Worm (Caenorhabditis elegans): ENCODE results near the gene math-5.

math-5 gene

DNA sequence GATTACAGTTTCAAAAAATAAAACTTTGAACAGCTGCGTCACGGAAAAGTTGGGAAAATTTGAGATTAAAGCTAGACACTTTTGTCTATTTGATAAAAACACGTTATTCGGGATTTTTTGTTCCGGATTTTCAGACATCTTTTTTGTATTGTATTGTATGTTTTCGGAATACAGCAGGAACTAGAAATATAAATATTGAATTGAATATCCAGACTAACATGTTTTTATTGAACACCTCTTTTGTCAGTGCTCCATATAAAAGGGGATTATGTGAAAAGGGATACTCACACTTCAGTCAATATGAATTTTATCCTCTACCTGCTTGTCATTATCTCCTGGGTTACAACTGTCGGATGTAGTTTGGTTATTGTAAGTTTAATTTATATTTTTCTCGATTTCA is 11.3 kb upstream of the math-5 start, which contains the start of gene C16C4.1:
C16C4.1 (plus strand) TSS at position 301 of the 400 bp plus-strand sequence.
- TF ChIP-seq pbrm-1 (GFP tag; IDR thresholded peaks at IDR 0.05): no peak
- no peak for TF ChIP-seq lin-26 (GFP tag; IDR thresholded peaks at IDR 0.05)
- no peak for TF ChIP-seq C17E4.6 (GFP tag; IDR thresholded peaks at IDR 0.05)
- TF ChIP-seq rpc-1 (optimal IDR thresholded peaks at IDR 0.05): no peak
- TF ChIP-seq rpc-1 (tag; optimal IDR thresholded peaks at IDR 0.05): no peak
- TF ChIP-seq fkh-3 (tag; optimal IDR thresholded peaks at IDR 0.05): no peak
- TF ChIP-seq T07F8.4 (tag; optimal IDR thresholded peaks at IDR 0.05): no peak
- no peak for TF ChIP-seq nhr-179 (tag; optimal IDR thresholded peaks at IDR 0.05)
- no peak for TF ChIP-seq tlf-1 (GFP tag; optimal IDR thresholded peaks at IDR 0.05)
- TF ChIP-seq ztf-6 (GFP tag; IDR thresholded peaks at IDR 0.05): no peak
- TF ChIP-seq aptf-2 (GFP tag; conservative IDR thresholded peaks at IDR 0.05): no peak
- TF ChIP-seq efl-1 (GFP tag; optimal IDR thresholded peaks at IDR 0.05): no peak
- TF ChIP-seq nhr-80 (tag; optimal IDR thresholded peaks at IDR 0.05): no peak
- no peak for TF ChIP-seq madf-8 (GFP tag; conservative IDR thresholded peaks at IDR 0.05)
- no peak for TF ChIP-seq ztf-3 (GFP tag; optimal IDR thresholded peaks at IDR 0.05)
- TF ChIP-seq ceh-27 (GFP tag; optimal IDR thresholded peaks at IDR 0.05): no peak
- no peak for TF ChIP-seq ztf-18 (tag; optimal IDR thresholded peaks at IDR 0.05)

DNA sequence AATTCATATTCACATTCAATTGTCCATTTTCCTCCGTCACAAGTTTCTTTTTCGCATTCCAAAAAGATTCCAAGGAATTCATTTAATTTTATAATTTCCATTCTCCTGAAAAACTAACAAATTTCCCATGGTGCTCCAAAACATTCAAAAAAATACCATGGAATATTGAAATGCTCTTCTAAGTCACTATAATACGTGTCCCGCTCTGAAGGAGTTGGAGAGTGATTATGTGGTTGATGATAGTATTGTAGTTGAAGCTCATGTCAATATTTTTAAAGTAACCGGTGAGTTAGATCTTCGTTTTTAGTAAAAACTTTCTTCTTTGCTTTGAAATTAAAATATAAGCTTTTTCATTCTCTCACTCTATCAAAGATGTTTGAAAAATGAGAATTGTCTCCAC is 8.1 kb upstream of the math-5 start, which contains the start of gene math-9:
math-9 (minus strand) TSS at position 101 of the 400 bp plus-strand sequence.
- TF ChIP-seq tlf-1 (GFP tag; optimal IDR thresholded peaks at IDR 0.05): no peak
- no peak for TF ChIP-seq gei-17 (GFP tag; optimal IDR thresholded peaks at IDR 0.05)
- TF ChIP-seq pbrm-1 (GFP tag; IDR thresholded peaks at IDR 0.05): no peak
- TF ChIP-seq Y95B8A.8 (GFP tag; IDR thresholded peaks at IDR 0.05): no peak
- TF ChIP-seq snpc-1.3 (tag; optimal IDR thresholded peaks at IDR 0.05; ENCODE audit: insufficient read depth): no peak
- no peak for TF ChIP-seq C06A6.2 (GFP tag; conservative IDR thresholded peaks at IDR 0.05)
- TF ChIP-seq rpc-1 (optimal IDR thresholded peaks at IDR 0.05): no peak
- no peak for TF ChIP-seq rpc-1 (tag; optimal IDR thresholded peaks at IDR 0.05)
- no peak for TF ChIP-seq repo-1 (tag; optimal IDR thresholded peaks at IDR 0.05)
- TF ChIP-seq F49E8.2 (tag; optimal IDR thresholded peaks at IDR 0.05; ENCODE audit: insufficient read depth): no peak
- no peak for TF ChIP-seq bed-1 (GFP tag; IDR thresholded peaks at IDR 0.05)
- TF ChIP-seq mxl-1 (tag; optimal IDR thresholded peaks at IDR 0.05): no peak
- TF ChIP-seq nfyb-1 (GFP tag; IDR thresholded peaks at IDR 0.05): no peak
- no peak for TF ChIP-seq F23B12.7 (tag; optimal IDR thresholded peaks at IDR 0.05; ENCODE audit: insufficient read depth)
- TF ChIP-seq dpff-1 (tag; optimal IDR thresholded peaks at IDR 0.05): no peak
- no peak for TF ChIP-seq F10E7.11 (tag; optimal IDR thresholded peaks at IDR 0.05)
- TF ChIP-seq Y79H2A.3 (GFP tag; conservative IDR thresholded peaks at IDR 0.05): no peak
- no peak for TF ChIP-seq sdz-38 (tag; optimal IDR thresholded peaks at IDR 0.05)

DNA sequence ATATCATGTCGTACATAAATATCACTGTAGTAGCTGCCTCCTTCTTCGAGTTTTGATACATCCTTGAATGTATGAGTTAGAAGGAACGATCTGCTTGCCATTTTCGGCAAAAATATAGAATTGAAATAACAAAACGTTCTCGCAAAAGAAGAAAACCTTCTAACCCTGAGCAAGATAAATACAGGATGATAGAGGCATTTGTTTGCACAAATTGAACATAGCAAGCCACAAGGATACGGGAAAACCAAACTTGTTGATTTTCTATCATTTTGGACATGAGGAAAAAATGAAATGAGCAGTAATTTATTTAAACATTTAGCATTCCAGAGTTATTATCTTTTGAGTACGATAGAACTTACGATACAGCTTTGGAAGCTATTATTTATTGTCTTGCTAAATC is 6.5 kb upstream of the math-5 start, which contains the start of gene math-8:
math-8 (minus strand) TSS at position 101 of the 400 bp plus-strand sequence.
- TF ChIP-seq hrde-1 (tag; optimal IDR thresholded peaks at IDR 0.05; ENCODE audit: borderline replicate concordance): no peak
- no peak for TF ChIP-seq somi-1 (GFP tag; optimal IDR thresholded peaks at IDR 0.05)
- no peak for TF ChIP-seq ZK185.1 (tag; optimal IDR thresholded peaks at IDR 0.05; ENCODE audit: poor library complexity, severe bottlenecking)
- TF ChIP-seq ccch-3 (GFP tag; optimal IDR thresholded peaks at IDR 0.05): no peak
- TF ChIP-seq ekl-4 (GFP tag; IDR thresholded peaks at IDR 0.05): no peak
- TF ChIP-seq pha-4 (tag; optimal IDR thresholded peaks at IDR 0.05): no peak
- no peak for TF ChIP-seq egl-18 (GFP tag; IDR thresholded peaks at IDR 0.05)
- TF ChIP-seq nhr-27 (tag; optimal IDR thresholded peaks at IDR 0.05): no peak
- no peak for TF ChIP-seq egl-44 (GFP tag; IDR thresholded peaks at IDR 0.05)
- TF ChIP-seq lir-1 (GFP tag; conservative IDR thresholded peaks at IDR 0.05): no peak
- TF ChIP-seq C06A6.2 (GFP tag; conservative IDR thresholded peaks at IDR 0.05): no peak
- TF ChIP-seq pbrm-1 (GFP tag; IDR thresholded peaks at IDR 0.05): no peak
